Worm (Caenorhabditis elegans) whole organism, mixed stage, embryonic: Measurements from ENCODE around the gene Y45F3A.9.

Source experiments
- M03D4.4 ChIP-seq: sonication (generic microtip); optimal IDR thresholded peaks from 2 replicates; lab custom pipeline; 2017; ENCODE audit warnings: mild to moderate bottlenecking, missing genetic modification characterization, missing compliant biosample characterization
- bed-3 ChIP-seq: fragments of 200-800 bp; sonication (Bioruptor generic); optimal IDR thresholded peaks from 3 replicates; lab custom pipeline; 2018; ENCODE audit warnings: mild to moderate bottlenecking, missing genetic modification characterization, moderate library complexity, missing compliant biosample characterization
- blmp-1 ChIP-seq: fragments of 150-350 bp; optimal IDR thresholded peaks from 2 replicates; lab custom pipeline; 2014; ENCODE audit warnings: missing biosample characterization, missing genetic modification characterization
- ceh-43 ChIP-seq: fragments of 200-800 bp; sonication (Bioruptor generic); optimal IDR thresholded peaks from 2 replicates; lab custom pipeline; 2018; ENCODE audit warnings: mild to moderate bottlenecking, missing genetic modification characterization, moderate library complexity, missing compliant biosample characterization
- ceh-83 ChIP-seq: fragments of 200-800 bp; sonication (Bioruptor generic); optimal IDR thresholded peaks from 2 replicates; lab custom pipeline; 2018; ENCODE audit warnings: mild to moderate bottlenecking, missing genetic modification characterization, missing compliant biosample characterization
- ces-1 ChIP-seq: fragments of 150-350 bp; optimal IDR thresholded peaks from 2 replicates; lab custom pipeline; 2014; ENCODE audit warnings: missing biosample characterization, missing genetic modification reagents, missing genetic modification characterization
- cnd-1 ChIP-seq: fragments of 200-800 bp; sonication (Bioruptor generic); optimal IDR thresholded peaks from 2 replicates; lab custom pipeline; 2018; ENCODE audit warnings: mild to moderate bottlenecking, missing genetic modification characterization, missing compliant biosample characterization
- drap-1 ChIP-seq: fragments of 200-800 bp; sonication (Bioruptor generic); optimal IDR thresholded peaks from 3 replicates; lab custom pipeline; 2018; ENCODE audit warnings: mild to moderate bottlenecking, missing genetic modification characterization, missing compliant biosample characterization
- elt-1 ChIP-seq: sonication (generic microtip); optimal IDR thresholded peaks from 2 replicates; lab custom pipeline; 2017; ENCODE audit warnings: missing genetic modification characterization, mild to moderate bottlenecking, missing compliant biosample characterization, antibody characterized with exemption, moderate library complexity, borderline replicate concordance; ENCODE audit not compliant: insufficient read depth
- elt-3 ChIP-seq: fragments of 150-350 bp; optimal IDR thresholded peaks from 2 replicates; lab custom pipeline; 2014; ENCODE audit warnings: missing biosample characterization, missing genetic modification characterization
- flh-1 ChIP-seq: fragments of 200-800 bp; sonication (Bioruptor generic); optimal IDR thresholded peaks from 2 replicates; lab custom pipeline; 2018; ENCODE audit warnings: mild to moderate bottlenecking, missing genetic modification characterization, moderate library complexity, missing compliant biosample characterization
- ham-2 ChIP-seq: fragments of 200-800 bp; sonication (Bioruptor generic); optimal IDR thresholded peaks from 2 replicates; lab custom pipeline; 2018; ENCODE audit warnings: mild to moderate bottlenecking, missing genetic modification characterization, missing compliant biosample characterization
- hlh-1 ChIP-seq: fragments of 150-350 bp; optimal IDR thresholded peaks from 2 replicates; lab custom pipeline; 2014; ENCODE audit warnings: missing biosample characterization, missing genetic modification reagents, missing genetic modification characterization
- lin-13 ChIP-seq: fragments of 150-350 bp; optimal IDR thresholded peaks from 2 replicates; lab custom pipeline; 2014; ENCODE audit warnings: missing biosample characterization, missing genetic modification characterization
- lin-32 ChIP-seq: fragments of 200-800 bp; sonication (Bioruptor generic); optimal IDR thresholded peaks from 2 replicates; lab custom pipeline; 2018; ENCODE audit warnings: mild to moderate bottlenecking, missing genetic modification characterization, missing compliant biosample characterization
- mab-5 ChIP-seq: fragments of 150-350 bp; optimal IDR thresholded peaks from 2 replicates; lab custom pipeline; 2014; ENCODE audit warnings: missing biosample characterization, missing genetic modification characterization
- mep-1 ChIP-seq: fragments of 150-350 bp; optimal IDR thresholded peaks from 2 replicates; lab custom pipeline; 2017; ENCODE audit warnings: missing biosample characterization, missing genetic modification reagents, missing genetic modification characterization, inconsistent platforms
- mls-2 ChIP-seq: sonication (generic microtip); optimal IDR thresholded peaks from 2 replicates; lab custom pipeline; 2016; ENCODE audit warnings: mild to moderate bottlenecking, missing genetic modification characterization, moderate library complexity, missing compliant biosample characterization
- nhr-12 ChIP-seq: fragments of 150-350 bp; optimal IDR thresholded peaks from 2 replicates; lab custom pipeline; 2014; ENCODE audit warnings: missing biosample characterization, missing genetic modification characterization
- nhr-2 ChIP-seq: fragments of 150-350 bp; optimal IDR thresholded peaks from 2 replicates; lab custom pipeline; 2014; ENCODE audit warnings: missing biosample characterization, missing genetic modification characterization
- nhr-237 ChIP-seq: fragments of 150-350 bp; optimal IDR thresholded peaks from 2 replicates; lab custom pipeline; 2014; ENCODE audit warnings: missing biosample characterization, missing genetic modification characterization
- pha-4 ChIP-seq: fragments of 150-350 bp; optimal IDR thresholded peaks from 2 replicates; lab custom pipeline; 2018; ENCODE audit warnings: missing biosample characterization, missing genetic modification reagents, missing genetic modification characterization
- sem-2 ChIP-seq: fragments of 200-800 bp; sonication (Bioruptor generic); optimal IDR thresholded peaks from 2 replicates; lab custom pipeline; 2018; ENCODE audit warnings: mild to moderate bottlenecking, missing genetic modification characterization, missing compliant biosample characterization
- snpc-4 ChIP-seq: fragments of 150-350 bp; optimal IDR thresholded peaks from 2 replicates; lab custom pipeline; 2014; ENCODE audit warnings: missing biosample characterization, missing genetic modification characterization
- sptf-1 ChIP-seq: sonication (generic microtip); optimal IDR thresholded peaks from 2 replicates; lab custom pipeline; 2017; ENCODE audit warnings: mild to moderate bottlenecking, missing genetic modification characterization, moderate library complexity, missing compliant biosample characterization
- tbx-8 ChIP-seq: fragments of 200-800 bp; sonication (Bioruptor generic); optimal IDR thresholded peaks from 2 replicates; lab custom pipeline; 2018; ENCODE audit warnings: mild to moderate bottlenecking, missing genetic modification characterization, moderate library complexity, missing compliant biosample characterization
- unc-120 ChIP-seq: sonication (generic microtip); optimal IDR thresholded peaks from 2 replicates; lab custom pipeline; 2017; ENCODE audit warnings: missing genetic modification characterization, missing compliant biosample characterization; ENCODE audit not compliant: poor library complexity, severe bottlenecking
- unc-62 ChIP-seq: fragments of 150-350 bp; optimal IDR thresholded peaks from 2 replicates; lab custom pipeline; 2014; ENCODE audit warnings: missing biosample characterization, missing genetic modification reagents, missing genetic modification characterization
- ztf-11 ChIP-seq: fragments of 150-350 bp; optimal IDR thresholded peaks from 2 replicates; lab custom pipeline; 2014; ENCODE audit warnings: missing biosample characterization, missing genetic modification characterization

Y45F3A.9 gene

ce11 chrIII:10624564-10624963 is 29.6 kb upstream of the Y45F3A.9 start:
- TF ChIP-seq cnd-1 (tag; lab: Kevin White, UChicago), result peak; percentile 82
- TF ChIP-seq ceh-43 (GFP tag; lab: Kevin White, UChicago), result peak; percentile 60
- TF ChIP-seq ztf-11, result peak; percentile 41
- TF ChIP-seq mep-1 (tag; lab: Kevin White, UChicago), result no peak
- peak; percentile 72 for TF ChIP-seq lin-32
- no peak for TF ChIP-seq unc-62
- TF ChIP-seq bed-3 (GFP tag; lab: Kevin White, UChicago), result peak; percentile 50
- TF ChIP-seq elt-1, result no peak
- peak; percentile 38 for TF ChIP-seq hlh-1
- peak; percentile 53 for TF ChIP-seq unc-120 (tag; lab: Kevin White, UChicago)
- TF ChIP-seq tbx-8 (GFP tag; lab: Kevin White, UChicago), result peak; percentile 49
- peak; percentile 80 for TF ChIP-seq sem-2
- TF ChIP-seq ham-2 (GFP tag; lab: Kevin White, UChicago), result peak; percentile 54
- peak; percentile 90 for TF ChIP-seq sptf-1 (tag; lab: Kevin White, UChicago)
- no peak for TF ChIP-seq nhr-2 (tag; lab: Kevin White, UChicago)
- TF ChIP-seq mls-2 (tag; lab: Kevin White, UChicago), result peak; percentile 87
- peak; percentile 86 for TF ChIP-seq M03D4.4 (tag; lab: Kevin White, UChicago)
- peak; percentile 18 for TF ChIP-seq pha-4
- TF ChIP-seq ceh-83, result peak; percentile 74
- peak; percentile 33 for TF ChIP-seq flh-1 (GFP tag; lab: Kevin White, UChicago)
- TF ChIP-seq drap-1 (GFP tag; lab: Kevin White, UChicago), result peak; percentile 81
- TF ChIP-seq lin-13, result peak; percentile 35
- no peak for TF ChIP-seq elt-3 (tag; lab: Kevin White, UChicago)
- TF ChIP-seq mab-5 (tag; lab: Kevin White, UChicago), result no peak
- TF ChIP-seq, all 35 proteins: peak for 18

- TF ChIP-seq lin-32, result no peak
Observed at ce11 chrIII:10621208-10621607, 26.2 kb upstream of the Y45F3A.9 start, which contains the start of the genes lron-10 and hpr-9. Gene lron-10 (minus strand): TSS chrIII:10621369. Gene hpr-9 (plus strand): TSS chrIII:10621551.

DNA sequence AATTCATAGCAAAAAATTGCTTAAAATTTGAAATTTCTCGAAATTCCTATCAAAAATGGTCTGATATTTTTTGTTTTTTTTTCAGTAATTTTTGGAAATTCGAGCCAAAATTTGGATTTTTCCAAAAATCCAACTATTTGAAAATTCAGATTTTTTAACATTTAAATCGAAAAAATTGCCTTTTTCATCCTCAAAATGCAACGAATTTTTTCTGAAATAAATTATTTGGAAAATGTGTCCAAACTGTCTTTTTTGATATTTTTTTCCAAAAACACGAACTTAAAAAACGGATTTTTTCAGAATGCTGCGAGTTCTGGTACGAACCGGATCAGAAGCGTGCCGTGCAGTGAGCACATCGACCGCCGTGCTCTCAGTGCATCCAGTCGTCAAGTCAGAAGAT is 20.2 kb upstream of the Y45F3A.9 start, which contains the start of gene mrpl-22:
TSS of gene mrpl-22 (plus strand) at position 301 of the 400 bp plus-strand sequence.
- TF ChIP-seq nhr-237 (tag; lab: Kevin White, UChicago) (no peak), blmp-1 (no peak), bed-3 (GFP tag; lab: Kevin White, UChicago) (no peak)

- TF ChIP-seq pha-4 (no peak), tbx-8 (GFP tag; lab: Kevin White, UChicago) (no peak), lin-13 (no peak), ztf-11 (no peak), sem-2 (no peak), nhr-237 (tag; lab: Kevin White, UChicago) (no peak), nhr-2 (tag; lab: Kevin White, UChicago) (no peak), flh-1 (GFP tag; lab: Kevin White, UChicago) (no peak), ces-1 (GFP tag; lab: Kevin White, UChicago) (no peak), cnd-1 (tag; lab: Kevin White, UChicago) (no peak), ham-2 (GFP tag; lab: Kevin White, UChicago) (no peak), elt-1 (no peak)
Observed at ce11 chrIII:10612333-10612732, 17.4 kb upstream of the Y45F3A.9 start, which contains the start of gene Y39A1A.24. Gene Y39A1A.24 (plus strand): TSS chrIII:10612633.

DNA sequence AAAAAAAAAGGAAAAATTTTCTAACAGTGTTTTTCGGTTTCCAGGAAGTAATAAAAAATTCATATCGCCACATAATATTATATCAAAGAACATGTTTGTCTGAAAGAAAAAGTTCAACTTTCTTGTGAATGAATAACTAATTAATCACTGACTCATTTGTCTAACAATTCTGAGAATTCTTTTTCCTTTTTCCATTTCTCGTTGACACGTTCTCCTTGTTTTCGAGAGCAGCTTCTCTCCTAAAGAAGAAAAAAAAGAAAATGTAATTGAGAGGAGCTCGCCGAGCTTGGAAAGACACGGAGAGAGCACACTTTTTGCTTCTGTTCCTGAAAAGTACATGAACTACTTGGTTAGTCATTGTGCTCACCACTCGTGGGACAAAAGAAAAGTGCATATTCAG is 13.2 kb upstream of the Y45F3A.9 start:
- no peak for TF ChIP-seq unc-62
- TF ChIP-seq tbx-8 (GFP tag; lab: Kevin White, UChicago), result no peak
- TF ChIP-seq nhr-12 (tag; lab: Kevin White, UChicago), result no peak

ce11 chrIII:10605049-10605448 is 10.1 kb upstream of the Y45F3A.9 start, which contains the start of gene rabx-5:
Gene rabx-5 (plus strand): TSS chrIII:10605349.
- TF ChIP-seq sem-2, result no peak
- TF ChIP-seq ces-1 (GFP tag; lab: Kevin White, UChicago), result no peak
- no peak for TF ChIP-seq ceh-43 (GFP tag; lab: Kevin White, UChicago)
- TF ChIP-seq lin-13, result no peak
- TF ChIP-seq snpc-4 (tag; lab: Kevin White, UChicago), result no peak
- no peak for TF ChIP-seq lin-32
- no peak for TF ChIP-seq M03D4.4 (tag; lab: Kevin White, UChicago)
- no peak for TF ChIP-seq flh-1 (GFP tag; lab: Kevin White, UChicago)
- TF ChIP-seq mep-1 (tag; lab: Kevin White, UChicago), result no peak
- no peak for TF ChIP-seq nhr-2 (tag; lab: Kevin White, UChicago)
- TF ChIP-seq, all 35 proteins: peak for 0
